Worm (Caenorhabditis elegans) whole organism, midembryonic: ENCODE data around the gene try-9.

Experiments used
- T22C8.4 ChIP-seq: fragments of 200-800 bp; sonication (Bioruptor generic); IDR thresholded peaks from 2 replicates; pipeline ENCODE4 v1.3.6; 2022; ENCODE audit warnings: missing genetic modification characterization, missing compliant biosample characterization
- ztf-23 ChIP-seq: fragments of 200-800 bp; sonication (Bioruptor generic); IDR thresholded peaks from 2 replicates; pipeline ENCODE4 v1.3.6; 2022; ENCODE audit warnings: missing genetic modification reagents, missing genetic modification characterization, missing compliant biosample characterization

- TF ChIP-seq T22C8.4 (GFP tag; lab: Robert Waterston, UW) (no peak), ztf-23 (GFP tag; lab: Robert Waterston, UW) (no peak)
These were observed 15.3 kb downstream of the try-9 start, which contains the start of gene fkh-6 for ce11 chrII:4383306-4383705.
